Fruit fly (Drosophila melanogaster): Measurements from ENCODE around the gene CG16775.

CG16775 gene

DNA sequence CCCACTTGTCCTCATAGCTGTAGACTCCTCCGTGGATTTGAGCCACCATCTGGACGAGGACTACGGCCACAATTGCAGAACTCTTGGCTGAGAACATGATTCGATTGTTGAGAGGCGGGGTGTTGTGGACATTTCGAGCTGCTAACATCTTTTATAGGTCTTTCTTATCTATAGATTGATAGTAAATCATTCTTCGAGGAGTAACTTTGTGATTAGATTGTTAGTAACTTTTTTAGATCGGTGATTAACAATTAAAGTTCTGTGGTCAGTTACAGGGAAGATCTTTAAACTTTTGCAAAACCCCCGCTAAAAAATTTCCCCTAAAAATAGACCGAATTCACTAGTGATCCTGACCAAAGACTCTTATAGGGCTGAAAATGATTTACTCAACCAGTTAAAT is at the start of gene CG16775:
TSS of gene CG16775 (minus strand) at position 101 of the 400 bp plus-strand sequence.
- no peak for TF ChIP-seq noc (tag; optimal IDR thresholded peaks at IDR 0.05)

DNA sequence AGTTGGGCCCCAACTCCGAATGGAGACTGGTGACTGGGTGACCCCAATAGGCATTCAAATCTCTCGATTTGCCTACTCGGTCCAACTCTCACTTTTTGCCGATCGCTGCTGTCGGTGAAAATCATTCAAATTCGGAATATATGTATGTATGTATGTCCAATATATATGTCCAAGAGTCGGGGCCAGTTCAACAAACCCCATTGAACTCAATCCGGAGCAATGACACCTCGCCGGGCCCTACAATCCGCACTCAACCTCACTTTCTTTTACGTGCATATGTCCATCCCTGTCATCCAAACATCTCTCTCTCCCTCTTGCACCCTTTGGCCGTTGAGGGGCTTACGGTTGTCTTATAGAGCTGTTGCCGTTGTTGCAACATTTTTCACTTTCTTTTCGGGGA is 48.6 kb upstream of the CG16775 start:
- TF ChIP-seq noc (tag; optimal IDR thresholded peaks at IDR 0.05) = no peak

DNA sequence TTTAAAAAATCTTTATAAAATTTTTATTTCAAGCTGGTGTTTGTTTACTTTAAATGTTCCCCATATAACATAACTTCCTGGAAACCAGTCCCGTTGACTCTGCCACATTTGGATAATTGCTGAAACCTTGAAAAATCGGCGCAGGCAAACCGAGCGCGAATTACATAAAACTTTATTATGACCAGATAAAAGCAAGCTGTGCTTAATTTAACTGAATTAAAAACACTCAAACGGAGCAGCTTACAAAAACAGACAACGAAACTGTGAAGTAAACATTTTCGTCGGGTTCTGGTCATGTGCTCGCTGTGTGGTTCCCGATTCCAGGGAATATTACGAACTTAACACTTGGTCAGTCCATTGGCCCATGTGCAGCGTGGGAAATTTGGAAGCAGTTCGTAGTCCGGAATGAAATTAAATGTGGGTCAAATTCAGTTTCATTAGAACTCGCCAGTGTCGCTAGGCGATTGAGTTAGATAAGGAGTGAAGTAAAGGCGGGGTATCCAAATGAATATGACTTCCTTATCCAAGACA is 47.4 kb upstream of the CG16775 start:
- TF ChIP-seq noc (tag; optimal IDR thresholded peaks at IDR 0.05) = no peak

DNA sequence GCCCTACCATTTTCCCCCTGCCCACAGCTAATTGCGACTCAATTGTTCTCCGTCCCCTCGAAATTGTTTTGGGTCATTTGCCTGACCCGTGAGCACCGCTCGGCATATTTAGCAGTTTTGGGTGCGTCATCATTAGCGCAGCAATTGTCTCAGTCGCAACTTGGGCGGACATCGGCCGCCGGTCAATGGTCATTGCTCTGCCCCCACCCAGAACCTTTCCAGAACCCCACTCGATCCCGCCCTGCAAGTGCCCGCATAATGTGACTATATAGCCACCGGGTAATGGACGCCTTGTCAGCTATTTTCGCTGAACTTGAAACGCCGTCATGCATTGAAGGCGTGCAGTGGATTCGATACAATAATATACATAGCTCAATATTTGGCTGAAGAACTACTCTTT is 46.6 kb upstream of the CG16775 start:
- no peak for TF ChIP-seq noc (tag; optimal IDR thresholded peaks at IDR 0.05)

DNA sequence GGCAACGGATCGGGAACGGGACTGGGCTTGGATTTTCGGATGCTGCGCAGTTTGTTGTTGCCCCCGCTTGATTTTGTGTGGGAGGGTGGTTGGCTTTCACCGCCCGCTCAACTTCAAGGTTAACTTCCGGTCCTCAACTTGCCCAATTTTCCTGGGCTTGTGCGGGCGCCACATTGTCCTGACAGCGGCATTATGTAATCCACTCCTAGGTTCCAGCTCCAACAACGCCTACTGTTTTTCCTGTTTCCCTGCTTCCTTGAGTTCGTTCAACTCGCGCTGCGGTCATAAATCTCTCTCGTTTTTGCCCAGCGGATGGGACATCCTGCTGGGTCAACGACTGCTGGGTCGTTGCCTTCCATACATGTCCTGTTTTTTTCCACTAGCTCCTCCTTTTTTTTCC is 45.4 kb upstream of the CG16775 start:
- TF ChIP-seq noc (tag; optimal IDR thresholded peaks at IDR 0.05) = no peak

DNA sequence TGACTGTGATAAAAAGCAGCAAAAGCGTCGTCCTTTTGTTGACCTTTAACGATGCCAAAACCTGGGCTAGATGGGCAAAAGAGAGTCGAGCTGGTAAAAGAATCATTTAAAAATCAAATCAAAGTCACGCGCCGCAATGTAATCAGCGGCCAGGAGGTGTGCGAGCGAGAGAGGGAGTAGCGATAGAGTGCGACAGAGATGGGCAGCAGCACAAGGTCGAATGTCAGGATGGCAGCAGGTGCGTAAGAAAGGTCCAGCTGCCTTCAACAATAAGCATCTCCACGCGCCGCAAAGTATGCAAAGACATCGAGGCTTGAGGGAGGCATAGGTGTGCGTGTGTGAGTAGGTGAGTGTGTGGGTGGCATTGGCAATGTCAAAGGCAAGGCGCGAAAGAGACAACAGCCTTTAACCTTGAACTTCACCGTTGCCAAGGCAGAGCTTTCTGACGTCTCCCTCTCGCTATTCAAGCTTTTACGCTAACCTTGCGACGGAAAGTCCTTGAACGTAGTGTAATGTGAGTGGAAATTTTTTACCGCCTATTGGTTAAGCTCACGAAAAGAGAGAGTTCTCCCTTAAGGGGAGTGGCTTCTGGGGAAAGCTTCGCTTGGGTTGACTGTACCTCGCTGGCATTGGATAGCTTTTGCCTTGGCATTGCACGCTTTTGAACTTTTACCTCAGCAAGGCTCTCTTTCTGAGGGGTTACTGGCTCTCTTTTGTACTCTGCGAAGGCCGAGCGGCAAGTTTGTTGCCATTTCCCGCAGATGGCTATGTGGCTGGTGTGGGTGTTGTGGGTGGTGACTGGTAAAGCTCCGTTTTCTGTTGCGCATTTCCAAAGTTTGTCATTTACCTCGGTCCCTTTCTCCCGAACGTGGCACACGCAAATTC is 43.5 kb upstream of the CG16775 start:
- TF ChIP-seq noc (tag; optimal IDR thresholded peaks at IDR 0.05) = no peak

DNA sequence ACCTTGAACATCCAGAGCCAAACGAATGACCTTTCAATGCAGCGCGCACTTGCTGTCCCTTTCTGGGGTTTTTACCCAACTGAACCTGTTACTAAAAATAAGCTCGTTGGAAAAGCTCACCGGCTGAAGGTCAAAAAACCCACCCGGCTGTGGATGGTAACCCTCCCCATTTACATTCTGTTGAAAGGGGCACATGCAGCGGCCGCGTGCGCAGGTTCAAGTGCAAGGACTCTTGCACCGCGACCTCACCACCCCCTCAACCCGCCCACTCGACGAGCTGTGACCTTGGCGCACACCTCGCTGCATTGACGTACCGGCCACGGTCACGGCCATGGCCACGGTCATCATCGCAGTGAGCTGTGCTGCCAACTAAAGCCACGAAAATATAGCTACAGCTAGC is 41.7 kb upstream of the CG16775 start:
- TF ChIP-seq noc (tag; optimal IDR thresholded peaks at IDR 0.05) = no peak

DNA sequence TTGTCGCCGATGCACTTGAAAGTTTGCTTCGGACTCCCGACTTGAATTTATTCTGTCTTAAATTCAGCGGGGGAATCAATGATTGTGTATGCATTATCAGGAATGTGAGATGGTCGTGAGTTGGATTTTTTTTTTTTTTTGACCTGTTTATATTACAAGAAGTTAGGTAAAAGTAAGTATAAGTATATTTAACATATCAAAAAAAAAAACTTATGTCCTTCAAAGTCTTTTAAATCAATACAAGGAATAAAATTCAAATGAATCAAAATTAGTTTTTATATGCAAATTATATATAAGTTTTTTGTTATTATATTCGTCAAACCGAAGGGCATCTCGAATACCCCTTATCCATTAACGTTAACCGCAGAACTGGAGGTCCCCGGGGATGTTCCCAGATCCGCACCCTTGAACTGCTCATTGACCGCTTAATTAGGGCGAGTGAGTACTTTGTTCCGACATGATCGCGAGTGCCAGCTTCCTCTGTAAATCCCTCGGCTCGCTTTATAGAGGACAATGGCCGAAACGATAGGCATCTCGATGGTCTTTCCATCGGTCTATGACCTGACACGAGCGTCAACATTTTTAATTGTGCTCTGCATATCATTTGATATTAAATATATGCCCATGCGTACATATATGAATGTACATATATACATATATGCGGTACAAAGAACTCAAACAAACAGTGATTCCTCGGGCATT is 40.3 kb upstream of the CG16775 start:
- TF ChIP-seq noc (tag; optimal IDR thresholded peaks at IDR 0.05) = no peak

DNA sequence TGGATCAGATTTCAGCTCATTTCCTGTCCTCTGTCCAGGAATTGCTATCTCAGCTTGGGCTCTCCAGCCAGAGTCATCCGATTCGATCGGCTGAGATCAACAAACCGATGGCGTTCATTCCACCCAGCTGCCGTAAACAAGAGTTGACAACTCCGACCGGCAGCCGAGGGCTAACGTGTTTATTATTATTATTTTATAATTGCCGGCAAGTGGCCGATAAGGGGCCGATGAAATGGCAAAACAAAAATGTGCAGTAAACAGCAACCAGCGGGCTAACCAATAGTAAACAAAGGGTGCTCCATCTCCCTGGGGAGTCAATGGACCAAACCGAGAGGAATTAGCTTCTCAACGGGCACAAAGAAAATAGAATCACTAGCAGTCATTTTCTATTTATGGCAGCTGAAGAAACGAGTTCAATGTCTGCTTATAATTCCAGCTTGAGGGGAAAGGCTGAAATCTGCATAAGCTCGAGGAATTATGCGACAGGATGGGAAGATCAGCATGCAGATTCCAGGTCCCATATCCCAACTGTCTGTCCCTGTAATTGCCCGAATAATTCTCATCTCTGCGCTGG is 38.8 kb upstream of the CG16775 start:
- TF ChIP-seq noc (tag; optimal IDR thresholded peaks at IDR 0.05) = no peak

DNA sequence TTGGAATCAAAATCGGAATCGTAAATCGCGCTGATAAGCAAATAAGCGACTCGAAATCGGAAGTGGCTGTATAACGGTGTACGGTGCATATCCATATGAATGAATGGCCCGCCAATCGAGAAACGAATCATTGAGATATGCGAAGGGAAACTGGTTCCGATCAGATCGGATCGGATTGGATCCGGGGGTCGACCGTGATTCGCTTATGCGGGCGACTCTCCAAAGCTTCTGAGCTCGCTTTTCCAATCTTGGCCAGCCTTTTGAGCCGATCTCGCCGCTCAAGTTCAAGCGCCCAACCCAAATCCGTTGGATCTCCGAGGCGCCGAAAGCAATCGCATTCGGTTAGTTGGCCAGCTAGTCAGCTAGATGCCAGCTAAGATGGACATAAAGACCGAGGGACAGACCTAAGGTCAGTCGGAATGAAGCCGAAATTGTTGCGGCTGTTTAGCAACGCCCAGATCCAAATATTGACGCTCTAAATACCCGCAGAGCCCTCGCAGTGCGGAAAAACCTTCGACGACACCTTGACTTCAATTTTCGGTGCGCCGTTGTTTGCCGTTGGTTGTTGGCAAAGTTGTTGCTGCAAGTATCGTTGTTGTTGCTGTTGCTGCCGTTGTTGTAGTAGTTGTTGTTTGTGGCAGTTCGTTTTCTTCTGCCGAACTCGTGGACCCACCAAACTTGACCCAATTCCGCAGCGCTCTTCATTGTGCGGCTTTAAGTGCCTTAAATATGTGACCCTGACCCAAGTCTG is 37.7 kb upstream of the CG16775 start:
- TF ChIP-seq noc (tag; optimal IDR thresholded peaks at IDR 0.05) = no peak

DNA sequence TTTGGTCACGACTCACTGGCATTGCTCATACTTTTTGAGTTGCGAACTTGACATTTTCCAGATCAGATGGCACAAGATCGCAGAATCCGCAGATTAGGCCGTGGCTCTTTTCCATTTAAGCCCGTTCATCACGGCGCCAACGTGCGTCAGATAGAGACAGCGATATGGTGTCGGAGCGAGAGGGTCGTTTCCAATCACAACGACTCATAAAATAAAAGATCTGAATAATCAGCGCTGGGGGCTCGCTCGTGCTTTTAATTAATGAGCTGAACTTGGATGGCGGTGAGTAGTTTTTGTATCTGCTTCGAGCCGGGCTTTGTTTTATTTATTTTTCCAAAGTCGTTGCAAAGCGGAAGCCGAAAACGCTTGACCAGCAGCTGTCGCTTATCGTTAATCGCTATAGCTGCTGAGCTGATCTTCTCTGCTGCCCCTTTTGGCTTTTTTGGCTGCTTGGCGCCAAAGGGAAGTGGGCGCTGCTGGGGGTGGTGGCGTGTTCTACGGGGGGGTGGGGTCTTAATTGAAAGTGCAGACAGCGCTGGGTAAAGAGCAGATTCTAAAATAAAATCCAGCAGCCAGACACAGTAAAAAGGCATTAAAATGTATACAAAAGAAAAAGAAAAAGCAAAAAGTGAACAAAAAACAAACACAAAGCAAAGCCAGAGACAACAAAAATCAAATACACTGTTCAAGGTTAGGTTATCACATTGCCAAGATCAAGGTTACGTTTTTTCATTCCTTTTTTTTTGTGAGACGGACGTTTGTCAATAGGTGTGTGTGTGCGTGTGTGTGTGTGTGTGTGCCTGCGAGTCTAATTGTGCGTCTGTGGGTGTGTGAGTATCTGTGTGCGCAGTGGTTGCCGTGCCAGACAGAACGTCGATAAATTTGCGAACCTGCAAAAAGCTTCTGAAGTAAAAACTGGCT is 36.0 kb upstream of the CG16775 start:
- TF ChIP-seq noc (tag; optimal IDR thresholded peaks at IDR 0.05) = peak; percentile 55

DNA sequence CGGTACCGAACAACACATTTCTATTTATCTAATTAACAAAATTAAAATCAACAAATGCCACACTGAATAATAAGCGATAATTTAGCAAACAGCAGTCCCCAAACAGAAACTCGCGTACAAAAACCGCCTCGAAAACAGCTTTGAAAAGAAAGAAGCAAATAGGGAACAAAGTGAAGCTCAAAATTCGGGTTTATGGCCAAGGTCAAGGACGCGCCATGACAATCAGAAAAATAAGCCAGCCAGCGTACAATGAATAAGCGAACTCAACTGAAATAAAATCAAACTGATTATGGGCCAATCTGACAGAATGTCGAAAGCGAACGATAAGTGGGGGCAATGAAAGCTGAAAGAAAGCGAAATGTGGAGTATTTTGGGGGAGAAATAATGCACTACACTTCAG is 35.0 kb upstream of the CG16775 start:
- no peak for TF ChIP-seq noc (tag; optimal IDR thresholded peaks at IDR 0.05)

DNA sequence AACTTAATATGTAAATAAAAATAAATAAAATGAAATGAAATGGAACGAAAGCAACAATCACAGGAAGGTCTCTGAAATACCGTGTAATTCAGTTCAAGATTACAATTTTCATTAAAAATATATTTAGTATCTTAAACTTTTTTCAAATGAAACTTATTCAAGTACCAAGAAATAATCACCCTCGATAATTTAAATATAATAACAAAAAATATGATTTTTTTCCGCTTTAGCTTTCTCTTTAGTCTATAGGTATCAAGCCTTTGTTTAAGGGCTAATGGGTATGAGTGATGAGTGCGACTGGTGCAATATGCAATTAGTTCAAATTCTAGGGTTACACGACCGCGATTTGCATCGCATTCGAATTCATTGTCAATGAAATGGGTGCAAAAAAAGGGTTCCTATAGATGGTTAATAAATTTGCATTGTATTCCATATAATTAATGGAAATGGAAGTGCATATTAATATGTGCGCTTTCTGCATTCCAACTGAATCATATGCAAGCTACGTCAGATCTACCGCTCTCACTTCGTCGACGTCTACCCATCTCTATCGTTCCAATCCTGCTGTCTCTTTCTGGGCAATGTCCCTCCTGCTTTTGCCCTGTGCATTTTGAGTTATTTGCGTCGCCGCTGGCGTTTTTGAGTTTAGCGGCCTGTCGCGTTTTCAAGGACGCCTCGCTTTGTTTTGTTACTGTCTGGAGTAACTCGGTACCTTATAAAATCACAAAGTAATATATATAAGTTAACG is 31.4 kb upstream of the CG16775 start:
- TF ChIP-seq noc (tag; optimal IDR thresholded peaks at IDR 0.05) = no peak
